Fruit fly (Drosophila melanogaster) whole organism, pupa: ENCODE results near the gene Twdlalpha.

Experiments
- Pif1A ChIP-seq: fragments of 200-800 bp; sonication (Bioruptor generic); optimal IDR thresholded peaks from 3 replicates; lab custom pipeline; 2016; ENCODE audit warnings: missing biosample characterization, missing genetic modification characterization
- Pif1B ChIP-seq: fragments of 200-800 bp; sonication (Bioruptor generic); optimal IDR thresholded peaks from 3 replicates; lab custom pipeline; 2016; ENCODE audit warnings: missing biosample characterization, missing genetic modification characterization
- fd96Ca ChIP-seq: fragments of 200-800 bp; sonication (Bioruptor generic); IDR thresholded peaks from 3 replicates; pipeline ENCODE4 v1.3.6; 2022; ENCODE audit warnings: missing biosample characterization, missing genetic modification characterization

- no peak for TF ChIP-seq Pif1A (GFP tag; lab: Kevin White, UChicago)
- no peak for TF ChIP-seq fd96Ca (GFP tag; lab: Robert Waterston, UW)
- TF ChIP-seq Pif1B (GFP tag; lab: Kevin White, UChicago): no peak
Observed at dm6 chrX:16736180-16736579, 6.5 kb upstream of the Twdlalpha start.
